Worm (Caenorhabditis elegans): Measurements from ENCODE around the gene exp-2.

The exp-2 gene

DNA sequence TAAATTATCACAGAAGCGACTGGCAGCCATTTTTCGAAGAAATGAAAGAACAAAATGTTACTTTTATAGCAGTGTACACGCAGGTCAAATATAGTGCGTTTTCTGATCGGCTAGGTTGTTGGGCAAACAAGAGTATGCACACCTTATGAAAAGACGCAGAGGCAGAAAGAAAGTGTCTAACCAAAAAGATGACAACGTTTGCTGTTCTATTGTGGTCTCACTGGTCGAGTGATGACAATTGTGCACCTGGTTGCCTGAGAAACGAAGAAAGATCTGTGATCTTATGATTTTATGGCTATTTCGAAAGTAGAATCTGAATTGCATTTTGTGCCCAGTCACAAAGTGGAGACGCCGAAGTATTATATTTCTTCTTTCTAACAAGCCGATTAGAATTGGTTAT, 20.7 kb upstream of the exp-2 start, which contains the start of gene F17A9.4 (continued):
- TF ChIP-seq snu-23 (GFP tag; optimal IDR thresholded peaks at IDR 0.05) (peak; percentile 23), blmp-1 (tag; optimal IDR thresholded peaks at IDR 0.05) (peak; percentile 44), xbp-1 (tag; optimal IDR thresholded peaks at IDR 0.05) (peak; percentile 49), efl-1 (optimal IDR thresholded peaks at IDR 0.05) (peak; percentile 22 to 34), efl-1 (GFP tag; optimal IDR thresholded peaks at IDR 0.05 in 1 of 2) (no peak), lin-35 (GFP tag; optimal IDR thresholded peaks at IDR 0.05) (peak; percentile 14 to 44)

DNA sequence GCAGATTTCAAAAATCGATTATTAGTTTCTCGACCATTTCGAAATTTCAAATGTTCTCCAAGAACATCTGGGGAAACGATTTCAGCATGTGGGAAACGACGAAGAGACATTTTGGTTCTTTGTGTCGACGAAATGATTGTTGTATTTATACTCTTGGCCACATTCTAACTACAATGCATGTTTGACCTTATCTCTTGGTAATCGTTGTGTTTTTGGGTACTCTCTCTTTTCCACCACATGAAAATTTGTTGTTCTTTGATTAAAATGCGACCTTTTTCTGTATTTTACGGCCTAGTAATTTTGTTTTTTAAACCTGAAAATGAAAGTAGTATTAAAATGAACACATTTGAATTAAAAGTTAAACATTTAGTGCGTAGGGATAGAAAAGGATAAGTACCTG, 18.4 kb upstream of the exp-2 start, which contains the start of gene F17A9.5:
TSS of gene F17A9.5 (minus strand) at position 175 of the 400 bp plus-strand sequence.
- TF ChIP-seq Y116A8C.19 (tag; optimal IDR thresholded peaks at IDR 0.05; ENCODE audit: borderline replicate concordance), result no peak
- no peak for TF ChIP-seq efl-1 (optimal IDR thresholded peaks at IDR 0.05)
- peak in 1 of 2 experiments; percentile 81 for TF ChIP-seq efl-1 (GFP tag; optimal IDR thresholded peaks at IDR 0.05 in 1 of 2)
- TF ChIP-seq blmp-1 (tag; optimal IDR thresholded peaks at IDR 0.05), result no peak
- no peak for TF ChIP-seq ceh-8 (GFP tag; optimal IDR thresholded peaks at IDR 0.05)
- peak; percentile 53 for TF ChIP-seq nhr-20 (tag; optimal IDR thresholded peaks at IDR 0.05)
- TF ChIP-seq pag-3 (tag; optimal IDR thresholded peaks at IDR 0.05; ENCODE audit: borderline replicate concordance, insufficient read depth), result no peak

DNA sequence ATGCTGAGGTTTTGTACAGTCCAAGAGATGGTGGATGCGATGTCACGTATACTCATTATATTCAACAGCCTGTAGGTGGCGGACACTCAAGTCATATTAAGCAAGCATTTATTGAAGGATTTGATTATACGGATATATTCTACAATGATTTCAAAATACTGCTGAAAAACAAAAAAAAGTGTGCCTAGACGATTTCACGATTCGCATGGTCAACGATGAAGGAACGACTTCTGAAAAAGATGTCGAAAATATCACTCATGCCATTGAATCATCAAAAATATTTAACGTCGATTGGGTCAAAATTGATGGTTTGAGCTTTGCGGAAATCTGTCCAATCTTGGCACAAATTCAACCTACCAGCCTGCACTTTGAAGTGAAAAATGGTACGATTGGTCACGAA, 14.2 kb upstream of the exp-2 start:
- TF ChIP-seq skn-1 (tag; optimal IDR thresholded peaks at IDR 0.05) (no peak), lin-14 (GFP tag; optimal IDR thresholded peaks at IDR 0.05) (no peak), egl-13 (tag; optimal IDR thresholded peaks at IDR 0.05) (no peak), hpl-2 (GFP tag; optimal IDR thresholded peaks at IDR 0.05) (no peak), unc-62 (GFP tag; optimal IDR thresholded peaks at IDR 0.05) (no peak), mep-1 (tag; optimal IDR thresholded peaks at IDR 0.05) (no peak), efl-3 (GFP tag; optimal IDR thresholded peaks at IDR 0.05) (no peak)

DNA sequence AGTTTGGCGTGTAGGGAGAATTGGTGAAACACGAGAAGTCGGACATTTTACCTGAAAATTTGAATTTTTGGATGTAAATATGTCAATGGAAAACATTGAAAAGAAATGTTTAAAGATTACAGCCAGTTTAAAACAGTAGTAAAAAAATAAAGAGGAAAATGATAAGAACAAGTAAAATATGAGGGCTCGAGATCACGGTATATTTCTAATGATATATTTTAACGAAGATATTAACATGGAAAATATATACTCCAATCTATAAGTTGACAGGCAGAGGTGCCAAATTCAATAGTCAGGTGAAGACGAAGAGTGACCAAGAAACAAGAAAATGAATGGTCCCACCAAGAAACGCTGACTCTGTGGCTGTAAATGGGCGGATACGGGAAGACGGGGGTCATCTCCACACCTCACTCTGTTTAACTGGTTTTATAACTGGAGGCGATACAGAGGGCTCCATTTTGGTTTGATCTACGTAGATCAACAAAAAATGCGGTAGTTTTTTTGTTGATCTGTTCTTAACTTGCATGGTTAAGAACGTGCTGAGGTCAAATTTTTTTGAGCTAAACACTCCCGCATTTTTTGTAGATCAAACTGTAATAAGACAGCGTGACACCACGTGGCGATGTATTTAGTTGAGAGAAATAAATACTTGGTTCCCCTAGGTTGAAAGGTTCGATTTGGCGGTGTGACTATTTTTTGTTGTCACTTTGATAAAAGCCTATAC, 10.9 kb upstream of the exp-2 start, which contains the start of gene ceh-49:
TSS of gene ceh-49 (minus strand) at position 51 of the 724 bp plus-strand sequence.
- TF ChIP-seq mef-2 (tag; optimal IDR thresholded peaks at IDR 0.05) (no peak), mep-1 (tag; optimal IDR thresholded peaks at IDR 0.05) (no peak), nhr-28 (tag; optimal IDR thresholded peaks at IDR 0.05) (no peak), lin-39 (tag; optimal IDR thresholded peaks at IDR 0.05) (no peak), zip-4 (GFP tag; optimal IDR thresholded peaks at IDR 0.05) (no peak), hpl-2 (GFP tag; optimal IDR thresholded peaks at IDR 0.05) (no peak), skn-1 (tag; optimal IDR thresholded peaks at IDR 0.05) (no peak), Y116A8C.19 (tag; optimal IDR thresholded peaks at IDR 0.05; ENCODE audit: borderline replicate concordance) (no peak), dpl-1 (GFP tag; optimal IDR thresholded peaks at IDR 0.05) (no peak), blmp-1 (tag; optimal IDR thresholded peaks at IDR 0.05) (no peak), egl-13 (tag; optimal IDR thresholded peaks at IDR 0.05) (no peak), ztf-11 (tag; optimal IDR thresholded peaks at IDR 0.05) (no peak), fkh-4 (tag; optimal IDR thresholded peaks at IDR 0.05; ENCODE audit: borderline replicate concordance) (no peak), ceh-82 (tag; optimal IDR thresholded peaks at IDR 0.05) (no peak), pag-3 (tag; optimal IDR thresholded peaks at IDR 0.05; ENCODE audit: borderline replicate concordance, insufficient read depth) (no peak), elt-2 (tag; optimal IDR thresholded peaks at IDR 0.05) (no peak), efl-1 (optimal IDR thresholded peaks at IDR 0.05) (no peak), efl-1 (GFP tag; optimal IDR thresholded peaks at IDR 0.05 in 1 of 2) (no peak), pqm-1 (tag; optimal IDR thresholded peaks at IDR 0.05) (no peak)

DNA sequence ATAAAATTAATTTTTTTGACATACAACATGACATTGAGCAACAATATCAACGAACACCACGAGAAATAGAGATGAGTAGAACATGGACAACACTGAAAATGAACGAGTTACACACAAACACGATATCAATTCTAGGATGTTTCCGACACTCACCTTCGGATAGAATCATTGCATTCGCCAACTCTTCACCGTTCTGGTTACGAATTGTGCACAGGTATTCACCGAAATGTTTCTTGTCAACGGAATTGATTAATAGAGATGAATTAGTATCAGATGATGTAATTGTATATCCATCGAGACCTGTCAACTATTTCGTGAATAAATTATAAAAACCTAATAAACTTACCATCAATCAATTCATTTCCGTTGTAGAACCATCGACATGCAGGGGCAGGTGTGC, 9.5 kb upstream of the exp-2 start:
- TF ChIP-seq nhr-85 (tag), result no peak
- TF ChIP-seq pax-3 (tag; optimal IDR thresholded peaks at IDR 0.05), result no peak
- TF ChIP-seq aly-2 (tag; optimal IDR thresholded peaks at IDR 0.05), result no peak
- TF ChIP-seq nhr-11 (tag; optimal IDR thresholded peaks at IDR 0.05), result no peak
- no peak for TF ChIP-seq lin-14 (GFP tag; optimal IDR thresholded peaks at IDR 0.05)
- no peak for TF ChIP-seq fos-1 (tag; optimal IDR thresholded peaks at IDR 0.05)
- TF ChIP-seq fkh-10 (GFP tag; optimal IDR thresholded peaks at IDR 0.05), result no peak

Measured in whole organism, L1 larva.